Fruit fly (Drosophila melanogaster) whole organism, prepupa: ENCODE measurements around the gene CG7766.
A peak's percentile ranks its signal among the peaks of the same experiment; 100 is the strongest.

ENCODE experiments used
- CG10669 ChIP-seq: fragments of 200-800 bp; sonication (Bioruptor generic); optimal IDR thresholded peaks from 3 replicates; lab custom pipeline; 2018; ENCODE audit warnings: missing biosample characterization, mild to moderate bottlenecking, missing genetic modification characterization, moderate library complexity
- CG11294 ChIP-seq: fragments of 200-800 bp; sonication (Bioruptor generic); IDR thresholded peaks from 2 replicates; pipeline ENCODE4 v1.3.6; 2022; ENCODE audit warnings: missing biosample characterization, missing genetic modification characterization
- CG11762 ChIP-seq: fragments of 200-800 bp; sonication (Bioruptor generic); optimal IDR thresholded peaks from 3 replicates; lab custom pipeline; 2016; ENCODE audit warnings: missing biosample characterization, missing genetic modification characterization; ENCODE audit not compliant: insufficient read depth
- CG11902 ChIP-seq: fragments of 200-800 bp; sonication (Bioruptor generic); optimal IDR thresholded peaks from 3 replicates; lab custom pipeline; 2016; ENCODE audit warnings: missing biosample characterization, missing genetic modification characterization
- CG3032 ChIP-seq: fragments of 200-800 bp; optimal IDR thresholded peaks from 2 replicates; lab custom pipeline; 2019; ENCODE audit warnings: missing biosample characterization, mild to moderate bottlenecking, missing genetic modification characterization, moderate library complexity
- CG31627 ChIP-seq: fragments of 200-800 bp; sonication (Bioruptor generic); optimal IDR thresholded peaks from 3 replicates; lab custom pipeline; 2016; ENCODE audit warnings: missing biosample characterization, missing genetic modification characterization
- CG32006 ChIP-seq: fragments of 200-800 bp; sonication (Bioruptor generic); optimal IDR thresholded peaks from 3 replicates; lab custom pipeline; 2017; ENCODE audit warnings: missing biosample characterization, mild to moderate bottlenecking, missing genetic modification characterization
- CG3919 ChIP-seq: fragments of 200-800 bp; sonication (Bioruptor generic); optimal IDR thresholded peaks from 3 replicates; lab custom pipeline; 2016; ENCODE audit warnings: missing biosample characterization, missing genetic modification characterization
- CG4318 ChIP-seq: fragments of 200-800 bp; sonication (Bioruptor generic); optimal IDR thresholded peaks from 3 replicates; lab custom pipeline; 2017; ENCODE audit warnings: missing biosample characterization, mild to moderate bottlenecking, missing genetic modification characterization
- CG6163 ChIP-seq: fragments of 200-800 bp; sonication (Bioruptor generic); IDR thresholded peaks from 3 replicates; pipeline ENCODE4 v1.3.6; 2022; ENCODE audit warnings: missing biosample characterization, missing genetic modification characterization
- CG6276 ChIP-seq: fragments of 200-800 bp; sonication (Bioruptor generic); optimal IDR thresholded peaks from 2 replicates; lab custom pipeline; 2017; ENCODE audit warnings: missing biosample characterization, mild to moderate bottlenecking, missing genetic modification characterization
- CG6792 ChIP-seq: fragments of 200-800 bp; sonication (Bioruptor generic); optimal IDR thresholded peaks from 3 replicates; lab custom pipeline; 2016; ENCODE audit warnings: missing biosample characterization, missing genetic modification characterization
- CG6808 ChIP-seq: fragments of 200-800 bp; sonication (Bioruptor generic); optimal IDR thresholded peaks from 3 replicates; lab custom pipeline; 2017; ENCODE audit warnings: missing biosample characterization, missing genetic modification characterization, mild to moderate bottlenecking, moderate library complexity, missing genetic modification reagents
- CG7368 ChIP-seq: fragments of 200-800 bp; sonication (Bioruptor generic); optimal IDR thresholded peaks from 3 replicates; lab custom pipeline; 2016; ENCODE audit warnings: missing biosample characterization, missing genetic modification characterization
- CG8119 ChIP-seq: fragments of 200-800 bp; sonication (Bioruptor generic); IDR thresholded peaks from 3 replicates; pipeline ENCODE4 v1.3.6; 2022; ENCODE audit warnings: missing biosample characterization, missing genetic modification characterization
- CG8319 ChIP-seq: fragments of 200-800 bp; sonication (Bioruptor generic); optimal IDR thresholded peaks from 3 replicates; lab custom pipeline; 2016; ENCODE audit warnings: missing biosample characterization, missing genetic modification characterization
- CG8632 ChIP-seq: fragments of 200-800 bp; sonication (Bioruptor generic); optimal IDR thresholded peaks from 3 replicates; lab custom pipeline; 2016; ENCODE audit warnings: missing biosample characterization, missing genetic modification characterization
- Eip75B ChIP-seq: fragments of 200-800 bp; sonication (Bioruptor generic); optimal IDR thresholded peaks from 3 replicates; lab custom pipeline; 2016; ENCODE audit warnings: missing biosample characterization, missing genetic modification characterization
- Eip78C ChIP-seq: fragments of 200-800 bp; sonication (Bioruptor generic); peaks from one replicate; lab custom pipeline; 2016; ENCODE audit warnings: missing biosample characterization, missing genetic modification characterization
- Ets21C ChIP-seq: fragments of 200-800 bp; sonication (Bioruptor generic); optimal IDR thresholded peaks from 3 replicates; lab custom pipeline; 2016; ENCODE audit warnings: missing biosample characterization, missing genetic modification characterization
- Ets96B ChIP-seq: fragments of 200-800 bp; optimal IDR thresholded peaks from 2 replicates; lab custom pipeline; 2019; ENCODE audit warnings: missing biosample characterization, mild to moderate bottlenecking, missing genetic modification characterization, moderate library complexity
- Gug ChIP-seq: fragments of 200-800 bp; sonication (Bioruptor generic); IDR thresholded peaks from 2 replicates; pipeline ENCODE4 v1.3.6; 2022; ENCODE audit warnings: missing biosample characterization, missing genetic modification characterization
- Hr38 ChIP-seq: sonication (Bioruptor generic); optimal IDR thresholded peaks from 2 replicates; lab custom pipeline; 2016; ENCODE audit warnings: missing biosample characterization, missing genetic modification characterization
- Hr39 ChIP-seq: fragments of 200-800 bp; sonication (Bioruptor generic); optimal IDR thresholded peaks from 2 replicates; lab custom pipeline; 2016; ENCODE audit warnings: missing biosample characterization, missing genetic modification characterization
- Hr4 ChIP-seq: fragments of 200-800 bp; sonication (Bioruptor generic); optimal IDR thresholded peaks from 3 replicates; lab custom pipeline; 2016; ENCODE audit warnings: missing biosample characterization, missing genetic modification characterization
- Lpt ChIP-seq: fragments of 200-800 bp; sonication (Bioruptor generic); optimal IDR thresholded peaks from 3 replicates; lab custom pipeline; 2016; ENCODE audit warnings: missing biosample characterization, missing genetic modification characterization
- Met ChIP-seq: fragments of 200-800 bp; sonication (Bioruptor generic); optimal IDR thresholded peaks from 3 replicates; lab custom pipeline; 2016; ENCODE audit warnings: missing biosample characterization, missing genetic modification characterization
- OdsH ChIP-seq: fragments of 200-800 bp; sonication (Bioruptor generic); optimal IDR thresholded peaks from 3 replicates; lab custom pipeline; 2016; ENCODE audit warnings: missing biosample characterization, missing genetic modification characterization
- Sox102F ChIP-seq: fragments of 200-800 bp; sonication (Bioruptor generic); optimal IDR thresholded peaks from 2 replicates; lab custom pipeline; 2016; ENCODE audit warnings: missing biosample characterization, mild to moderate bottlenecking, missing genetic modification characterization
- Sox15 ChIP-seq: fragments of 200-800 bp; sonication (Bioruptor generic); optimal IDR thresholded peaks from 3 replicates; lab custom pipeline; 2016; ENCODE audit warnings: missing biosample characterization, missing genetic modification characterization
- acj6 ChIP-seq: fragments of 200-800 bp; sonication (Bioruptor generic); optimal IDR thresholded peaks from 3 replicates; lab custom pipeline; 2016; ENCODE audit warnings: missing biosample characterization, missing genetic modification characterization
- cyc ChIP-seq: fragments of 200-800 bp; sonication (Bioruptor generic); optimal IDR thresholded peaks from 3 replicates; lab custom pipeline; 2016; ENCODE audit warnings: missing biosample characterization, missing genetic modification characterization
- dac ChIP-seq: fragments of 200-800 bp; sonication (Bioruptor generic); optimal IDR thresholded peaks from 2 replicates; lab custom pipeline; 2017; ENCODE audit warnings: missing biosample characterization, mild to moderate bottlenecking, missing genetic modification characterization
- dsx ChIP-seq: fragments of 200-800 bp; optimal IDR thresholded peaks from 3 replicates; lab custom pipeline; 2019; ENCODE audit warnings: missing biosample characterization, mild to moderate bottlenecking, missing genetic modification characterization, moderate library complexity; ENCODE audit not compliant: poor library complexity, severe bottlenecking
- eg ChIP-seq: fragments of 200-800 bp; sonication (Bioruptor generic); IDR thresholded peaks from 3 replicates; pipeline ENCODE4 v1.3.6; 2022; ENCODE audit warnings: missing biosample characterization, missing genetic modification characterization
- fd59A ChIP-seq: fragments of 200-800 bp; sonication (Bioruptor generic); optimal IDR thresholded peaks from 2 replicates; lab custom pipeline; 2017; ENCODE audit warnings: missing biosample characterization, mild to moderate bottlenecking, missing genetic modification characterization, missing genetic modification reagents
- fd85E ChIP-seq: fragments of 200-800 bp; sonication (Bioruptor generic); optimal IDR thresholded peaks from 3 replicates; lab custom pipeline; 2016; ENCODE audit warnings: missing biosample characterization, missing genetic modification characterization
- lz ChIP-seq: fragments of 200-800 bp; sonication (Bioruptor generic); optimal IDR thresholded peaks from 3 replicates; lab custom pipeline; 2016; ENCODE audit warnings: missing biosample characterization, missing genetic modification characterization
- net ChIP-seq: fragments of 200-800 bp; sonication (Bioruptor generic); optimal IDR thresholded peaks from 3 replicates; lab custom pipeline; 2016; ENCODE audit warnings: missing biosample characterization, missing genetic modification characterization
- pdm3 ChIP-seq: fragments of 200-800 bp; sonication (Bioruptor generic); optimal IDR thresholded peaks from 3 replicates; lab custom pipeline; 2016; ENCODE audit warnings: missing biosample characterization, missing genetic modification characterization
- ss ChIP-seq, 2 experiments: fragments of 200-800 bp; sonication (Bioruptor generic); optimal IDR thresholded peaks; 2 replicates in 1 of 2; 3 replicates in 1 of 2; lab custom pipeline; 2017 to 2018; ENCODE audit warnings: mild to moderate bottlenecking in 2 of 2, missing biosample characterization in 2 of 2, missing genetic modification characterization in 2 of 2, moderate library complexity in 1 of 2
- svp ChIP-seq: fragments of 200-800 bp; sonication (Bioruptor generic); peaks from one replicate; lab custom pipeline; 2016; ENCODE audit warnings: missing biosample characterization, missing genetic modification characterization
- topi ChIP-seq: fragments of 200-800 bp; sonication (Bioruptor generic); optimal IDR thresholded peaks from 3 replicates; lab custom pipeline; 2016; ENCODE audit warnings: missing biosample characterization, missing genetic modification characterization
- vri ChIP-seq: fragments of 200-800 bp; sonication (Bioruptor generic); optimal IDR thresholded peaks from 3 replicates; lab custom pipeline; 2016; ENCODE audit warnings: missing biosample characterization, mild to moderate bottlenecking, missing genetic modification characterization

CG7766 gene

dm6 chrX:9118961-9119633 is 15.6 kb upstream of the CG7766 start:
- TF ChIP-seq net (GFP tag; lab: Kevin White, UChicago), result no peak
- TF ChIP-seq fd59A, result no peak
- 0 out of 3 replicates have a peak, but pooled peaks have one; percentile 27 for TF ChIP-seq CG6163
- no peak for TF ChIP-seq Hr38 (GFP tag; lab: Kevin White, UChicago)
- TF ChIP-seq CG11294 (GFP tag; lab: Robert Waterston, UW), result no peak
- no peak for TF ChIP-seq CG4318
- TF ChIP-seq CG6276 (GFP tag; lab: Kevin White, UChicago), result peak; percentile 47
- TF ChIP-seq dsx (GFP tag; lab: Kevin White, UChicago), result no peak
- no peak for TF ChIP-seq Ets21C (GFP tag; lab: Kevin White, UChicago)
- TF ChIP-seq Met (GFP tag; lab: Kevin White, UChicago), result peak; percentile 37
- TF ChIP-seq fd85E (GFP tag; lab: Kevin White, UChicago), result no peak
- no peak for TF ChIP-seq Sox102F (GFP tag; lab: Kevin White, UChicago)
- TF ChIP-seq CG6792 (GFP tag; lab: Kevin White, UChicago), result no peak
- TF ChIP-seq pdm3 (GFP tag; lab: Kevin White, UChicago), result no peak
- TF ChIP-seq cyc (GFP tag; lab: Kevin White, UChicago), result peak; percentile 38
- no peak for TF ChIP-seq Lpt (GFP tag; lab: Kevin White, UChicago)
- TF ChIP-seq CG31627 (GFP tag; lab: Kevin White, UChicago), result no peak
- no peak for TF ChIP-seq CG3032 (tag; lab: Kevin White, UChicago)
- 0 out of 3 replicates have a peak, but pooled peaks have one; percentile 55 for TF ChIP-seq eg (GFP tag; lab: Robert Waterston, UW)
- peak; percentile 12 for TF ChIP-seq Ets96B (tag; lab: Kevin White, UChicago)
- TF ChIP-seq dac, result no peak
- TF ChIP-seq acj6 (GFP tag; lab: Kevin White, UChicago), result no peak
- TF ChIP-seq Sox15 (GFP tag; lab: Kevin White, UChicago), result no peak
- TF ChIP-seq Hr4 (GFP tag; lab: Kevin White, UChicago), result peak; percentile 58
- TF ChIP-seq OdsH, result no peak
- no peak for TF ChIP-seq CG8632 (GFP tag; lab: Kevin White, UChicago)
- TF ChIP-seq CG8319, result no peak
- TF ChIP-seq CG6808 (GFP tag; lab: Kevin White, UChicago), result peak; percentile 30
- TF ChIP-seq CG7368 (GFP tag; lab: Kevin White, UChicago), result no peak
- TF ChIP-seq CG8119 (GFP tag; lab: Robert Waterston, UW), result no peak
- TF ChIP-seq Hr39 (GFP tag; lab: Kevin White, UChicago), result no peak
- TF ChIP-seq Gug, result no peak
- peak; percentile 78 for TF ChIP-seq svp
- peak; percentile 22 for TF ChIP-seq CG3919 (GFP tag; lab: Kevin White, UChicago)
- no peak for TF ChIP-seq vri (GFP tag; lab: Kevin White, UChicago)
- TF ChIP-seq CG32006 (GFP tag; lab: Kevin White, UChicago), result no peak
- peak; percentile 87 for TF ChIP-seq Eip78C
- no peak for TF ChIP-seq lz (GFP tag; lab: Kevin White, UChicago)
- TF ChIP-seq CG11902, result no peak
- peak; percentile 37 for TF ChIP-seq CG10669
- TF ChIP-seq CG11762 (GFP tag; lab: Kevin White, UChicago), result peak; percentile 10
- peak in 1 of 2 experiments; percentile 6 for TF ChIP-seq ss (GFP tag; optimal IDR thresholded peaks at IDR 0.05; lab: Kevin White, UChicago)
- no peak for TF ChIP-seq Eip75B
- TF ChIP-seq topi, result peak; percentile 34
